Worm (Caenorhabditis elegans): ENCODE results near the gene F38A1.15.

DNA sequence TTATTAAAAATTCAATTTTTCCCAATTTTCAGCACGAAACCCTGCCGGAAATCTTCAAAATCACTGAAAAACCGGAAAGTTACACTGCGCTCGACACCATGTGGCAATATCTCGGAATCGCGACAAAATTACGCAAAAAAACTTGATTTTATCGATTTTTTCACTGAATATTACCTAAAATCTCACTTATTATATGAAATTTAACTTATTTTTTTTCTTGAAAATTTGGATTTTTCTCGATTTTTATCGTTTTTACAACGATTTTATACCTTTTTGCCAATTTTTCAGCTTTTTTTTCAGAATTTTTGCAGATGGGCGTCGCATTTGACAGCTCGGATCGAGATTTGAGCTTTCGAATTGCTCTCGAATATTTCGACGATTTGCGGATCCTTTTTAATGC lies 50.4 kb downstream of the F38A1.15 start, which contains the start of gene spl-3:
- TF ChIP-seq nhr-12 (tag; optimal IDR thresholded peaks at IDR 0.05), result no peak
- no peak for TF ChIP-seq ztf-11 (tag; optimal IDR thresholded peaks at IDR 0.05)
- TF ChIP-seq lsy-2 (tag; optimal IDR thresholded peaks at IDR 0.05), result no peak
- TF ChIP-seq blmp-1 (tag; optimal IDR thresholded peaks at IDR 0.05; ENCODE audit: insufficient read depth), result no peak
- TF ChIP-seq egl-27 (tag; optimal IDR thresholded peaks at IDR 0.05), result no peak
- no peak for TF ChIP-seq ama-1 (optimal IDR thresholded peaks at IDR 0.05)
- TF ChIP-seq lin-13 (GFP tag; optimal IDR thresholded peaks at IDR 0.05), result no peak
- no peak for TF ChIP-seq nhr-237 (tag; optimal IDR thresholded peaks at IDR 0.05)
- TF ChIP-seq ztf-4 (tag; optimal IDR thresholded peaks at IDR 0.05), result no peak
- TF ChIP-seq skn-1 (tag; optimal IDR thresholded peaks at IDR 0.05), result no peak
- no peak for TF ChIP-seq ceh-16 (tag; optimal IDR thresholded peaks at IDR 0.05)
- no peak for TF ChIP-seq elt-3 (tag; optimal IDR thresholded peaks at IDR 0.05)
